Fruit fly (Drosophila melanogaster): ENCODE measurements around the gene CG32669.

CG32669 gene

DNA sequence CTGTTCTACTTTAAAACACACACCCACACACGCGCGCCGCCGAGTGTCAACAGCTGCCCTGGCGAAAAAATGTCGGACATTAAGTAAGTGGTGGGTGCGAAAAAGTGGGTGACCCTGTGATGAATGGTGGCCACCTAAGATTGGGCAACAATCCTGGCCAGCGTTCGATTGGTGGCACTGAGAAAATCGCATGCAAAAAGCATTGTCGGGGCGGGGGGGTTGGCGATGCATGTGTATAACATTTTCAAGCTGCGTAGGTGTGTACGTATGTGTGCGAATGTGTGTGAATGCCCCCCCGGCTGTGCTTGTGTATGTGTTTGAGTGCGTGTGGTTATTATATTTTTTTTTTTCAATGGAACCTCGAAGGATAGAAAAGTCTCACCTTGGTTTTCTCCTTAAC is 13.0 kb upstream of the CG32669 start (continued):
- TF ChIP-seq CG17186 (GFP tag; optimal IDR thresholded peaks at IDR 0.05) (no peak), CG3847 (GFP tag; IDR thresholded peaks at IDR 0.05) (no peak), Sin3A (optimal IDR thresholded peaks at IDR 0.05) (peak; percentile 14), dati (GFP tag; IDR thresholded peaks at IDR 0.05) (no peak), her (GFP tag; optimal IDR thresholded peaks at IDR 0.05) (no peak), ewg (GFP tag; optimal IDR thresholded peaks at IDR 0.05) (no peak), CG10959 (GFP tag; IDR thresholded peaks at IDR 0.05) (no peak), ci (GFP tag; IDR thresholded peaks at IDR 0.05) (no peak), E2f2 (GFP tag; IDR thresholded peaks at IDR 0.05) (no peak), CG32772 (GFP tag; IDR thresholded peaks at IDR 0.05) (no peak)

- no peak for TF ChIP-seq grn (GFP tag; optimal IDR thresholded peaks at IDR 0.05)
- TF ChIP-seq CG3407 (GFP tag; optimal IDR thresholded peaks at IDR 0.05) = no peak
- no peak for TF ChIP-seq chm (GFP tag; IDR thresholded peaks at IDR 0.05)
- no peak for TF ChIP-seq Usf (GFP tag; optimal IDR thresholded peaks at IDR 0.05)
- TF ChIP-seq pita (GFP tag; optimal IDR thresholded peaks at IDR 0.05) = no peak
- TF ChIP-seq Eip74EF (GFP tag; optimal IDR thresholded peaks at IDR 0.05) = no peak
- TF ChIP-seq Xrp1 (GFP tag; IDR thresholded peaks at IDR 0.05) = peak; percentile 54; the same call in 1 of the 2 replicates
- no peak for TF ChIP-seq CG6813 (GFP tag; optimal IDR thresholded peaks at IDR 0.05)
- no peak for TF ChIP-seq corto (GFP tag; optimal IDR thresholded peaks at IDR 0.05)
- peak; percentile 70 for TF ChIP-seq tna (GFP tag; IDR thresholded peaks at IDR 0.05; ENCODE audit: partially characterized antibody)
- no peak for TF ChIP-seq btn (GFP tag; optimal IDR thresholded peaks at IDR 0.05)
- TF ChIP-seq ERR (GFP tag; optimal IDR thresholded peaks at IDR 0.05) = peak; percentile 28
- peak; percentile 56 for TF ChIP-seq CG32532 (GFP tag; IDR thresholded peaks at IDR 0.05)
- TF ChIP-seq CG11093 (GFP tag; IDR thresholded peaks at IDR 0.05) = no peak
- peak; percentile 64; the same call in 1 of the 2 replicates for TF ChIP-seq vvl (GFP tag; IDR thresholded peaks at IDR 0.05)
- TF ChIP-seq ac (GFP tag; optimal IDR thresholded peaks at IDR 0.05) = no peak
- TF ChIP-seq zfh2 (GFP tag; optimal IDR thresholded peaks at IDR 0.05) = peak; percentile 56
- TF ChIP-seq CG7963 (GFP tag; IDR thresholded peaks at IDR 0.05; ENCODE audit: partially characterized antibody) = peak; percentile 49; the same call in 1 of the 3 replicates
- TF ChIP-seq Med (GFP tag) = peak; percentile 93
- TF ChIP-seq Scr (GFP tag; IDR thresholded peaks at IDR 0.05; ENCODE audit: partially characterized antibody) = peak; percentile 90
- TF ChIP-seq CG6683 (GFP tag; optimal IDR thresholded peaks at IDR 0.05) = no peak
- TF ChIP-seq vfl (GFP tag; optimal IDR thresholded peaks at IDR 0.05) = peak; percentile 44
- peak; percentile 62 for TF ChIP-seq ato (GFP tag; IDR thresholded peaks at IDR 0.05; ENCODE audit: partially characterized antibody)
- peak; percentile 42 for TF ChIP-seq shn (GFP tag; optimal IDR thresholded peaks at IDR 0.05)
- TF ChIP-seq CG42726 (GFP tag; IDR thresholded peaks at IDR 0.05; ENCODE audit: partially characterized antibody) = peak; percentile 56; the same call in 1 of the 2 replicates
- TF ChIP-seq trem (tag; optimal IDR thresholded peaks at IDR 0.05) = peak; percentile 81
- TF ChIP-seq CG1603 (tag; optimal IDR thresholded peaks at IDR 0.05) = peak; percentile 86
- TF ChIP-seq pum (GFP tag; optimal IDR thresholded peaks at IDR 0.05) = peak; percentile 58
- TF ChIP-seq CG8290 (GFP tag; optimal IDR thresholded peaks at IDR 0.05) = peak; percentile 17
- no peak for TF ChIP-seq CG8290 (tag; optimal IDR thresholded peaks at IDR 0.05)
- peak; percentile 46 for TF ChIP-seq CG12659 (GFP tag; optimal IDR thresholded peaks at IDR 0.05)
- TF ChIP-seq CG1529 (GFP tag; optimal IDR thresholded peaks at IDR 0.05) = no peak
- no peak for TF ChIP-seq CG10565 (GFP tag; optimal IDR thresholded peaks at IDR 0.05)
- TF ChIP-seq dati (GFP tag; IDR thresholded peaks at IDR 0.05) = no peak
- TF ChIP-seq Dll (GFP tag; IDR thresholded peaks at IDR 0.05; ENCODE audit: partially characterized antibody) = peak; percentile 94
- TF ChIP-seq mirr (GFP tag; optimal IDR thresholded peaks at IDR 0.05) = no peak
- TF ChIP-seq YL-1 (GFP tag; optimal IDR thresholded peaks at IDR 0.05) = no peak
- no peak for TF ChIP-seq Tbp (GFP tag; optimal IDR thresholded peaks at IDR 0.05)
- TF ChIP-seq ems (GFP tag; optimal IDR thresholded peaks at IDR 0.05) = peak; percentile 44
- TF ChIP-seq stwl (tag; optimal IDR thresholded peaks at IDR 0.05) = peak; percentile 77
- no peak for TF ChIP-seq gce (GFP tag; IDR thresholded peaks at IDR 0.05)
- TF ChIP-seq H15 (GFP tag; IDR thresholded peaks at IDR 0.05) = no peak
Measured at dm6 chrX:10857376-10857775, 12.5 kb upstream of the CG32669 start, which contains the start of the genes sofe and CG2186. sofe (minus strand) TSS chrX:10857413. CG2186 (plus strand) TSS chrX:10857655.

Measured in whole organism, embryonic.